Worm (Caenorhabditis elegans) whole organism, L1 larva: ENCODE results near the gene H01G02.3.

Source experiments
- C16A3.4 ChIP-seq: fragments of 150-350 bp; optimal IDR thresholded peaks from 2 replicates; lab custom pipeline; 2014; ENCODE audit warnings: missing biosample characterization, missing genetic modification characterization
- C34B4.2 ChIP-seq: sonication (generic microtip); optimal IDR thresholded peaks from 2 replicates; lab custom pipeline; 2017; ENCODE audit warnings: mild to moderate bottlenecking, missing genetic modification characterization, missing compliant biosample characterization
- F16B12.6 ChIP-seq: fragments of 150-350 bp; optimal IDR thresholded peaks from 2 replicates; lab custom pipeline; 2014; ENCODE audit warnings: missing biosample characterization, missing genetic modification characterization
- Y116A8C.19 ChIP-seq: sonication (generic microtip); optimal IDR thresholded peaks from 2 replicates; lab custom pipeline; 2016; ENCODE audit warnings: missing compliant biosample characterization, missing genetic modification characterization, borderline replicate concordance
- alr-1 ChIP-seq: fragments of 200-800 bp; sonication (Bioruptor generic); optimal IDR thresholded peaks from 2 replicates; lab custom pipeline; 2018; ENCODE audit warnings: borderline replicate concordance, mild to moderate bottlenecking, missing genetic modification characterization, missing compliant biosample characterization
- aly-2 ChIP-seq: fragments of 150-350 bp; optimal IDR thresholded peaks from 2 replicates; lab custom pipeline; 2014; ENCODE audit warnings: missing biosample characterization, missing genetic modification characterization
- ama-1 ChIP-seq: fragments of 150-350 bp; optimal IDR thresholded peaks from 2 replicates; lab custom pipeline; 2014
- blmp-1 ChIP-seq: fragments of 150-350 bp; optimal IDR thresholded peaks from 2 replicates; lab custom pipeline; 2014; ENCODE audit warnings: missing biosample characterization, missing genetic modification characterization
- ceh-63 ChIP-seq: fragments of 200-800 bp; sonication (Bioruptor generic); optimal IDR thresholded peaks from 2 replicates; lab custom pipeline; 2018; ENCODE audit warnings: mild to moderate bottlenecking, missing genetic modification characterization, missing compliant biosample characterization
- ceh-8 ChIP-seq: fragments of 200-800 bp; sonication (Bioruptor generic); optimal IDR thresholded peaks from 2 replicates; lab custom pipeline; 2018; ENCODE audit warnings: mild to moderate bottlenecking, missing genetic modification characterization, moderate library complexity, missing compliant biosample characterization
- ceh-88 ChIP-seq: fragments of 200-800 bp; sonication (Bioruptor generic); IDR thresholded peaks from 2 replicates; pipeline ENCODE4 v1.3.6; 2022; ENCODE audit warnings: missing genetic modification characterization, missing compliant biosample characterization
- ceh-90 ChIP-seq: sonication (generic microtip); optimal IDR thresholded peaks from 2 replicates; lab custom pipeline; 2016; ENCODE audit warnings: missing genetic modification characterization, missing compliant biosample characterization
- dpl-1 ChIP-seq, 3 experiments: fragments of 150-350 bp in 2 of 3; sonication (generic microtip) in 1 of 3; optimal IDR thresholded peaks; 2 replicates each; lab custom pipeline; 2014 to 2017; ENCODE audit warnings: missing biosample characterization in 3 of 3, missing genetic modification characterization in 3 of 3, missing genetic modification reagents in 3 of 3
- dsc-1 ChIP-seq: sonication (generic microtip); optimal IDR thresholded peaks from 2 replicates; lab custom pipeline; 2016; ENCODE audit warnings: mild to moderate bottlenecking, missing genetic modification characterization, missing compliant biosample characterization
- egl-13 ChIP-seq: sonication (generic microtip); optimal IDR thresholded peaks from 2 replicates; lab custom pipeline; 2016; ENCODE audit warnings: missing genotype, missing genetic modification reagents, missing genetic modification characterization, missing compliant biosample characterization
- elt-3 ChIP-seq, 6 experiments: fragments of 150-350 bp in 1 of 6; sonication (generic microtip); optimal IDR thresholded peaks; 2 replicates each; lab custom pipeline; 2017 to 2018; ENCODE audit warnings: missing biosample characterization in 6 of 6, missing genetic modification characterization in 6 of 6, inconsistent platforms in 1 of 6
- ets-5 ChIP-seq: fragments of 200-800 bp; sonication (Bioruptor generic); IDR thresholded peaks from 2 replicates; pipeline ENCODE4 v1.3.6; 2022; ENCODE audit warnings: missing genetic modification characterization, missing compliant biosample characterization
- fkh-10 ChIP-seq: sonication (generic microtip); optimal IDR thresholded peaks from 2 replicates; lab custom pipeline; 2017; ENCODE audit warnings: missing biosample characterization, missing genetic modification reagents, missing genetic modification characterization
- fkh-8 ChIP-seq: sonication (generic microtip); optimal IDR thresholded peaks from 2 replicates; lab custom pipeline; 2016; ENCODE audit warnings: mild to moderate bottlenecking, missing genetic modification characterization, missing compliant biosample characterization
- fos-1 ChIP-seq: fragments of 150-350 bp; optimal IDR thresholded peaks from 2 replicates; lab custom pipeline; 2014; ENCODE audit warnings: missing biosample characterization, missing genetic modification characterization
- hpl-2 ChIP-seq: fragments of 150-350 bp; optimal IDR thresholded peaks from 2 replicates; lab custom pipeline; 2014; ENCODE audit warnings: missing biosample characterization, missing genetic modification reagents, missing genetic modification characterization
- lin-35 ChIP-seq, 2 experiments: fragments of 150-350 bp; optimal IDR thresholded peaks; 2 replicates each; lab custom pipeline; 2014; ENCODE audit warnings: missing biosample characterization in 2 of 2, missing genetic modification characterization in 2 of 2, missing genetic modification reagents in 2 of 2
- lin-39 ChIP-seq: fragments of 150-350 bp; optimal IDR thresholded peaks from 2 replicates; lab custom pipeline; 2014; ENCODE audit warnings: missing biosample characterization, missing genetic modification reagents, missing genetic modification characterization
- lir-3 ChIP-seq: sonication (generic microtip); optimal IDR thresholded peaks from 2 replicates; lab custom pipeline; 2016; ENCODE audit warnings: mild to moderate bottlenecking, missing genetic modification characterization, moderate library complexity, missing compliant biosample characterization; ENCODE audit not compliant: poor library complexity
- mab-9 ChIP-seq: fragments of 200-800 bp; sonication (Bioruptor generic); IDR thresholded peaks from 2 replicates; pipeline ENCODE4 v1.3.6; 2022; ENCODE audit warnings: missing genetic modification reagents, missing genetic modification characterization, missing compliant biosample characterization
- mdl-1 ChIP-seq, 2 experiments: fragments of 150-350 bp; optimal IDR thresholded peaks; 2 replicates each; lab custom pipeline; 2014 to 2017; ENCODE audit warnings: missing biosample characterization in 2 of 2, missing genetic modification characterization in 2 of 2, inconsistent platforms in 1 of 2
- nhr-11 ChIP-seq: fragments of 150-350 bp; optimal IDR thresholded peaks from 2 replicates; lab custom pipeline; 2014; ENCODE audit warnings: missing biosample characterization, missing genetic modification characterization
- nhr-19 ChIP-seq: fragments of 200-800 bp; sonication (Bioruptor generic); conservative IDR thresholded peaks from 2 replicates; pipeline ENCODE4 v1.3.6; 2022; ENCODE audit warnings: missing genetic modification characterization, missing compliant biosample characterization
- nhr-237 ChIP-seq: fragments of 150-350 bp; optimal IDR thresholded peaks from 2 replicates; lab custom pipeline; 2014; ENCODE audit warnings: missing biosample characterization, missing genetic modification characterization
- nhr-47 ChIP-seq: sonication (generic microtip); optimal IDR thresholded peaks from 2 replicates; lab custom pipeline; 2016; ENCODE audit warnings: mild to moderate bottlenecking, missing genetic modification characterization, moderate library complexity, missing compliant biosample characterization
- nhr-71 ChIP-seq: sonication (generic microtip); optimal IDR thresholded peaks from 2 replicates; lab custom pipeline; 2016; ENCODE audit warnings: mild to moderate bottlenecking, missing genetic modification characterization, moderate library complexity, missing compliant biosample characterization
- nhr-76 ChIP-seq: sonication (generic microtip); optimal IDR thresholded peaks from 2 replicates; lab custom pipeline; 2017; ENCODE audit warnings: missing biosample characterization, missing genetic modification characterization
- pqm-1 ChIP-seq: sonication (generic microtip); optimal IDR thresholded peaks from 3 replicates; lab custom pipeline; 2017; ENCODE audit warnings: missing biosample characterization, missing genetic modification characterization
- snpc-4 ChIP-seq: fragments of 150-350 bp; optimal IDR thresholded peaks from 2 replicates; lab custom pipeline; 2014; ENCODE audit warnings: missing biosample characterization, missing genetic modification characterization
- snu-23 ChIP-seq: sonication (generic microtip); optimal IDR thresholded peaks from 2 replicates; lab custom pipeline; 2016; ENCODE audit warnings: missing genetic modification characterization, missing compliant biosample characterization
- sox-4 ChIP-seq: sonication (generic microtip); optimal IDR thresholded peaks from 2 replicates; lab custom pipeline; 2016; ENCODE audit warnings: missing genetic modification characterization, missing compliant biosample characterization
- tbx-2 ChIP-seq: sonication (generic microtip); optimal IDR thresholded peaks from 2 replicates; lab custom pipeline; 2016; ENCODE audit warnings: missing genetic modification characterization, missing compliant biosample characterization
- unc-130 ChIP-seq: fragments of 150-350 bp; optimal IDR thresholded peaks from 2 replicates; lab custom pipeline; 2017; ENCODE audit warnings: missing biosample characterization, missing genetic modification characterization, inconsistent platforms
- unc-30 ChIP-seq: sonication (generic microtip); optimal IDR thresholded peaks from 2 replicates; lab custom pipeline; 2017; ENCODE audit warnings: missing biosample characterization, missing genetic modification characterization
- unc-62 ChIP-seq: fragments of 150-350 bp; optimal IDR thresholded peaks from 2 replicates; lab custom pipeline; 2014; ENCODE audit warnings: missing biosample characterization, missing genetic modification reagents, missing genetic modification characterization
- unc-86 ChIP-seq: sonication (generic microtip); optimal IDR thresholded peaks from 2 replicates; lab custom pipeline; 2016; ENCODE audit warnings: missing genetic modification characterization, missing compliant biosample characterization
- xbp-1 ChIP-seq: sonication (generic microtip); optimal IDR thresholded peaks from 2 replicates; lab custom pipeline; 2016; ENCODE audit warnings: missing genetic modification characterization, missing compliant biosample characterization
- zag-1 ChIP-seq: fragments of 150-350 bp; optimal IDR thresholded peaks from 2 replicates; lab custom pipeline; 2014; ENCODE audit warnings: missing biosample characterization, missing genetic modification characterization

Gene H01G02.3

DNA sequence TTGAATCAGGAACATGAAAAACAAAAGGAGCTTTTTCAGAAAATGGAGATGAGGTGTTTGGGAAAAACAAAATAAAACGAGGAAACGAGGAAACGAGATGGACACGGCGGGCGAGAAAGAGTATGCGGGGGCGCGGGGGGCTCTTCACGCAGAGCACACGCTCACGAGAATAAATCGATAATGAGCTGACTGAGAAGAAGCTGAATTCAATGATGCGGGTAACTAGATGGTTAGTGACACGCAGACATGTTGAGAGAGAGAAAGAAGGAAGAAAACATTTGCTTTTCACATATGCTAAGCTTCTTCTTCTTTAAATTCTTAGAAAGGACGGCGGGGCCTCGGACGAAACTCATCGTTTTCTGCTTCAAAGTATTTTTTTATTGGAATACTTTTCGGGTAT is 26.9 kb downstream of the H01G02.3 start (continued):
- TF ChIP-seq unc-30 (tag; lab: Kevin White, UChicago) (peak; percentile 35), alr-1 (tag; lab: Kevin White, UChicago) (no peak), mab-9 (no peak), sox-4 (tag; lab: Kevin White, UChicago) (peak; percentile 3), lin-35 (GFP tag; optimal IDR thresholded peaks at IDR 0.05; lab: Kevin White, UChicago) (peak in 1 of 2 experiments; percentile 58), unc-86 (peak; percentile 75), blmp-1 (no peak), fkh-10 (GFP tag; lab: Kevin White, UChicago) (peak; percentile 60), ceh-8 (GFP tag; lab: Kevin White, UChicago) (peak; percentile 15), pqm-1 (tag; lab: Kevin White, UChicago) (no peak), ceh-90 (tag; lab: Kevin White, UChicago) (no peak), fos-1 (tag; lab: Kevin White, UChicago) (no peak), snu-23 (GFP tag; lab: Kevin White, UChicago) (peak; percentile 69), F16B12.6 (tag; lab: Kevin White, UChicago) (no peak), ets-5 (GFP tag; lab: Robert Waterston, UW) (no peak), fkh-8 (tag; lab: Kevin White, UChicago) (peak; percentile 94), lin-39 (no peak), egl-13 (tag; lab: Kevin White, UChicago) (peak; percentile 75), nhr-11 (tag; lab: Kevin White, UChicago) (no peak), lir-3 (peak; percentile 37), C34B4.2 (no peak), nhr-47 (tag; lab: Kevin White, UChicago) (peak; percentile 79), ama-1 (lab: Kevin White, UChicago) (no peak), nhr-71 (tag; lab: Kevin White, UChicago) (peak; percentile 86), nhr-237 (no peak), zag-1 (tag; lab: Kevin White, UChicago) (peak; percentile 41), dpl-1 (GFP tag; optimal IDR thresholded peaks at IDR 0.05; lab: Kevin White, UChicago) (peak in 1 of 3 experiments; percentile 34), Y116A8C.19 (tag; lab: Kevin White, UChicago) (no peak), mdl-1 (tag; optimal IDR thresholded peaks at IDR 0.05; lab: Kevin White, UChicago) (no peak), aly-2 (no peak), dsc-1 (tag; lab: Kevin White, UChicago) (peak; percentile 85), ceh-88 (GFP tag; lab: Robert Waterston, UW) (peak; percentile 23; the same call in 1 of the 2 replicates), C16A3.4 (no peak), hpl-2 (GFP tag; lab: Kevin White, UChicago) (no peak), unc-130 (tag; lab: Kevin White, UChicago) (no peak), xbp-1 (tag; lab: Kevin White, UChicago) (peak; percentile 48), nhr-19 (GFP tag; lab: Robert Waterston, UW) (peak; percentile 49), elt-3 (tag; optimal IDR thresholded peaks at IDR 0.05; lab: Kevin White, UChicago) (no peak), ceh-63 (GFP tag; lab: Kevin White, UChicago) (no peak), snpc-4 (no peak), nhr-76 (tag; lab: Kevin White, UChicago) (no peak), tbx-2 (peak; percentile 57), unc-62 (GFP tag; lab: Kevin White, UChicago) (no peak)
- TF ChIP-seq, all 84 proteins: peak for 33
